Worm (Caenorhabditis elegans) whole organism, L1 larva: ENCODE results near the gene zip-7.

ENCODE experiments used
- elt-3 ChIP-seq, 6 experiments: fragments of 150-350 bp in 1 of 6; sonication (generic microtip); optimal IDR thresholded peaks; 2 replicates each; lab custom pipeline; 2017 to 2018; ENCODE audit warnings: missing biosample characterization in 6 of 6, missing genetic modification characterization in 6 of 6, inconsistent platforms in 1 of 6
- lin-39 ChIP-seq: fragments of 150-350 bp; optimal IDR thresholded peaks from 2 replicates; lab custom pipeline; 2014; ENCODE audit warnings: missing biosample characterization, missing genetic modification reagents, missing genetic modification characterization
- lsy-2 ChIP-seq, 2 experiments: fragments of 150-350 bp; optimal IDR thresholded peaks; 2 replicates each; lab custom pipeline; 2014; ENCODE audit warnings: missing biosample characterization in 2 of 2, missing genetic modification characterization in 2 of 2
- mdl-1 ChIP-seq, 2 experiments: fragments of 150-350 bp; optimal IDR thresholded peaks; 2 replicates each; lab custom pipeline; 2014 to 2017; ENCODE audit warnings: missing biosample characterization in 2 of 2, missing genetic modification characterization in 2 of 2, inconsistent platforms in 1 of 2
- mep-1 ChIP-seq: fragments of 150-350 bp; optimal IDR thresholded peaks from 2 replicates; lab custom pipeline; 2014; ENCODE audit warnings: missing biosample characterization, missing genetic modification characterization
- nhr-11 ChIP-seq: fragments of 150-350 bp; optimal IDR thresholded peaks from 2 replicates; lab custom pipeline; 2014; ENCODE audit warnings: missing biosample characterization, missing genetic modification characterization
- nhr-12 ChIP-seq: sonication (generic microtip); optimal IDR thresholded peaks from 2 replicates; lab custom pipeline; 2017; ENCODE audit warnings: missing biosample characterization, missing genetic modification characterization
- nhr-19 ChIP-seq: fragments of 200-800 bp; sonication (Bioruptor generic); conservative IDR thresholded peaks from 2 replicates; pipeline ENCODE4 v1.3.6; 2022; ENCODE audit warnings: missing genetic modification characterization, missing compliant biosample characterization
- nhr-237 ChIP-seq: fragments of 150-350 bp; optimal IDR thresholded peaks from 2 replicates; lab custom pipeline; 2014; ENCODE audit warnings: missing biosample characterization, missing genetic modification characterization
- pax-3 ChIP-seq: fragments of 200-800 bp; sonication (Bioruptor generic); optimal IDR thresholded peaks from 2 replicates; lab custom pipeline; 2018; ENCODE audit warnings: mild to moderate bottlenecking, missing genetic modification characterization, moderate library complexity, missing compliant biosample characterization
- skn-1 ChIP-seq: fragments of 150-350 bp; optimal IDR thresholded peaks from 2 replicates; lab custom pipeline; 2014; ENCODE audit warnings: missing biosample characterization, missing genetic modification characterization
- tbx-2 ChIP-seq: sonication (generic microtip); optimal IDR thresholded peaks from 2 replicates; lab custom pipeline; 2016; ENCODE audit warnings: missing genetic modification characterization, missing compliant biosample characterization
- ztf-11 ChIP-seq, 2 experiments: sonication (generic microtip); optimal IDR thresholded peaks; 2 replicates each; lab custom pipeline; 2016 to 2017; ENCODE audit warnings: missing genetic modification characterization in 2 of 2, missing biosample characterization in 1 of 2, missing compliant biosample characterization in 1 of 2

- TF ChIP-seq tbx-2 (no peak), mep-1 (tag; lab: Kevin White, UChicago) (no peak), pax-3 (no peak), lin-39 (no peak), nhr-12 (tag; lab: Kevin White, UChicago) (no peak), nhr-237 (tag; lab: Kevin White, UChicago) (no peak), nhr-19 (no peak), lsy-2 (tag; optimal IDR thresholded peaks at IDR 0.05; lab: Kevin White, UChicago) (no peak), nhr-11 (tag; lab: Kevin White, UChicago) (no peak), mdl-1 (tag; optimal IDR thresholded peaks at IDR 0.05; lab: Kevin White, UChicago) (no peak), elt-3 (tag; optimal IDR thresholded peaks at IDR 0.05; lab: Kevin White, UChicago) (no peak), skn-1 (tag; lab: Kevin White, UChicago) (no peak), ztf-11 (tag; optimal IDR thresholded peaks at IDR 0.05; lab: Kevin White, UChicago) (no peak)
Measured at ce11 chrIV:16502387-16502786, 3.1 kb downstream of the zip-7 start.
